Worm (Caenorhabditis elegans) whole organism, early embryonic: ENCODE measurements around the gene try-10.

Experiments used
- ama-1 ChIP-seq: fragments of 150-350 bp; optimal IDR thresholded peaks from 2 replicates; lab custom pipeline; 2014
- ceh-13 ChIP-seq: fragments of 200-800 bp; sonication (Bioruptor generic); optimal IDR thresholded peaks from 2 replicates; lab custom pipeline; 2018; ENCODE audit warnings: mild to moderate bottlenecking, missing genetic modification characterization, missing compliant biosample characterization
- flt-1 ChIP-seq: fragments of 200-800 bp; sonication (Bioruptor generic); IDR thresholded peaks from 2 replicates; pipeline ENCODE4 v1.3.6; 2022; ENCODE audit warnings: missing genetic modification characterization, missing compliant biosample characterization
- tbx-11 ChIP-seq: fragments of 200-800 bp; sonication (Bioruptor generic); IDR thresholded peaks from 2 replicates; pipeline ENCODE4 v1.3.6; 2022; ENCODE audit warnings: missing genetic modification characterization, missing compliant biosample characterization
- tra-4 ChIP-seq: sonication (generic microtip); optimal IDR thresholded peaks from 2 replicates; lab custom pipeline; 2017; ENCODE audit warnings: missing genetic modification characterization, missing compliant biosample characterization

DNA sequence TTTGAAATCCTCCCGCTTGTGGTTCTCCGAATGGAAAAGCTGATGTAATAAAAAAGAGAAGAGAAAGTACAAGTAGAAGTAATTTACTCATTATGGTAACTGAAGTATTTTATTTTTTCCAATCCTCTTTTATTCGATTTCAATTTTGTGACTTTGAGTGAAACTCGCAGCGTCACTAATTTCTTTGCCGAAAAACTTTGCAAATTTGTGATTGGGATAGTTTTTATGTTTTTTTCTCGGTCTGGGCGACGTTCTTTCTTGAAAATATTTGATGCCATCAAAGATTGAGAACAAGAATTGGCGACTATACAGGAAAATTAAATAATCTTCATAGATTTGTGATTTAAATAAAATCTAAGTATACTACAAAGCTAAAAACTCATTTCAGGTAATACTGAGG is 13.5 kb downstream of the try-10 start, which contains the start of gene far-4:
- TF ChIP-seq tbx-11 (GFP tag; lab: Robert Waterston, UW) = no peak
- no peak for TF ChIP-seq flt-1 (GFP tag; lab: Robert Waterston, UW)
- TF ChIP-seq tra-4 (tag; lab: Kevin White, UChicago) = no peak
- no peak for TF ChIP-seq ama-1 (lab: Kevin White, UChicago)
- TF ChIP-seq ceh-13 (GFP tag; lab: Kevin White, UChicago) = no peak
